Worm (Caenorhabditis elegans) whole organism, L1 larva: ENCODE data around the gene M03F8.6.

Experiments used
- C34B4.2 ChIP-seq: sonication (generic microtip); optimal IDR thresholded peaks from 2 replicates; lab custom pipeline; 2017; ENCODE audit warnings: mild to moderate bottlenecking, missing genetic modification characterization, missing compliant biosample characterization
- ama-1 ChIP-seq: fragments of 150-350 bp; optimal IDR thresholded peaks from 2 replicates; lab custom pipeline; 2014
- elt-3 ChIP-seq, 6 experiments: fragments of 150-350 bp in 1 of 6; sonication (generic microtip); optimal IDR thresholded peaks; 2 replicates each; lab custom pipeline; 2017 to 2018; ENCODE audit warnings: missing biosample characterization in 6 of 6, missing genetic modification characterization in 6 of 6, inconsistent platforms in 1 of 6
- fos-1 ChIP-seq: fragments of 150-350 bp; optimal IDR thresholded peaks from 2 replicates; lab custom pipeline; 2014; ENCODE audit warnings: missing biosample characterization, missing genetic modification characterization
- jun-1 ChIP-seq: fragments of 150-350 bp; optimal IDR thresholded peaks from 2 replicates; lab custom pipeline; 2014; ENCODE audit warnings: missing biosample characterization, missing genetic modification reagents, missing genetic modification characterization
- lin-39 ChIP-seq: fragments of 150-350 bp; optimal IDR thresholded peaks from 2 replicates; lab custom pipeline; 2014; ENCODE audit warnings: missing biosample characterization, missing genetic modification reagents, missing genetic modification characterization
- lsy-2 ChIP-seq, 2 experiments: fragments of 150-350 bp; optimal IDR thresholded peaks; 2 replicates each; lab custom pipeline; 2014; ENCODE audit warnings: missing biosample characterization in 2 of 2, missing genetic modification characterization in 2 of 2
- mdl-1 ChIP-seq, 2 experiments: fragments of 150-350 bp; optimal IDR thresholded peaks; 2 replicates each; lab custom pipeline; 2014 to 2017; ENCODE audit warnings: missing biosample characterization in 2 of 2, missing genetic modification characterization in 2 of 2, inconsistent platforms in 1 of 2
- nhr-11 ChIP-seq: fragments of 150-350 bp; optimal IDR thresholded peaks from 2 replicates; lab custom pipeline; 2014; ENCODE audit warnings: missing biosample characterization, missing genetic modification characterization
- nhr-76 ChIP-seq: sonication (generic microtip); optimal IDR thresholded peaks from 2 replicates; lab custom pipeline; 2017; ENCODE audit warnings: missing biosample characterization, missing genetic modification characterization
- nhr-90 ChIP-seq: sonication (generic microtip); optimal IDR thresholded peaks from 2 replicates; lab custom pipeline; 2016; ENCODE audit warnings: mild to moderate bottlenecking, missing genetic modification characterization, missing compliant biosample characterization; ENCODE audit not compliant: poor library complexity
- tbx-2 ChIP-seq: sonication (generic microtip); optimal IDR thresholded peaks from 2 replicates; lab custom pipeline; 2016; ENCODE audit warnings: missing genetic modification characterization, missing compliant biosample characterization

- peak; percentile 36 for TF ChIP-seq fos-1 (tag; lab: Kevin White, UChicago)
- TF ChIP-seq nhr-76 (tag; lab: Kevin White, UChicago) = no peak
- TF ChIP-seq C34B4.2 (tag; lab: Kevin White, UChicago) = no peak
- TF ChIP-seq elt-3 (tag; optimal IDR thresholded peaks at IDR 0.05; lab: Kevin White, UChicago) = no peak
- peak; percentile 59 for TF ChIP-seq nhr-90 (tag; lab: Kevin White, UChicago)
- TF ChIP-seq lsy-2 (tag; optimal IDR thresholded peaks at IDR 0.05; lab: Kevin White, UChicago) = peak; percentile 72 to 78
- TF ChIP-seq lin-39 (tag; lab: Kevin White, UChicago) = peak; percentile 62
- no peak for TF ChIP-seq ama-1 (lab: Kevin White, UChicago)
- TF ChIP-seq jun-1 = peak; percentile 35
- peak in 1 of 2 experiments; percentile 44 for TF ChIP-seq mdl-1 (tag; optimal IDR thresholded peaks at IDR 0.05; lab: Kevin White, UChicago)
- no peak for TF ChIP-seq nhr-11 (tag; lab: Kevin White, UChicago)
- peak; percentile 61 for TF ChIP-seq tbx-2
Measured at ce11 chrV:5939503-5940072, 15.1 kb downstream of the M03F8.6 start, which contains the start of gene syf-3.
